Fruit fly (Drosophila melanogaster): Measurements from ENCODE around the gene CG32409.

DNA sequence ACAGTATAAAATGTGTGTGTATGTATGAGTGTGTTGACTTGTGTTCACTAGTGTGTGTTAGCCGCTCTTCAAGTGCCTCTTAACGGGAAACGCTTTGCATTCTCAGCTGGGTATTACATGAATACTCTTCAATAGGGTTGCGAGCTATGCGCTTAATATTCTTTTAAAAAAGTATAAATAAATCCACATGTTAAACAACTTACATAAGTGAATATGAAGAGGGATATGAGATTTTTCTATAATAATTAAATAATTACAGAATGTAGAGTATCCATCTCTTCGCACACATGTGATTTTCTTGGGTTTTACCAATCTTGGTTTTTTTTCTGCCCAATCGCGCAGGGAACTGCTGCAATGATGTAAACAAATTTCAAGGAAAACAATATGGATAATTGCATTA, 46.2 kb downstream of the CG32409 start:
- TF ChIP-seq CG17912 (GFP tag; optimal IDR thresholded peaks at IDR 0.05) (no peak), CG8290 (GFP tag; optimal IDR thresholded peaks at IDR 0.05) (no peak), CG8290 (tag; optimal IDR thresholded peaks at IDR 0.05) (no peak), Adf1 (GFP tag; IDR thresholded peaks at IDR 0.05) (no peak)
